5 fruit fly cellular contexts compared by ENCODE assay signal in genomic region chr3L:11683819-11684521, dm6.
TF ChIP-seq lines count a peak whose summit lies in the region.

Gene Sugb (plus strand): TSS chr3L:11683980.

- no peak for TF ChIP-seq CTCF in whole organism, embryonic (GFP tag; optimal IDR thresholded peaks at IDR 0.05; lab: Kevin White, UChicago)

TF ChIP-seq in whole organism, adult, 20 proteins besides CTCF, POLR2A, EP300 and RAD21 (continues in another document):
- TF ChIP-seq Clk (GFP tag; optimal IDR thresholded peaks at IDR 0.05; lab: Kevin White, UChicago) (peak; percentile 4), CG7101 (tag; optimal IDR thresholded peaks at IDR 0.05; lab: Kevin White, UChicago) (peak; percentile 75), CG14711 (tag; optimal IDR thresholded peaks at IDR 0.05; lab: Kevin White, UChicago) (peak; percentile 38), Hr96 (GFP tag; optimal IDR thresholded peaks at IDR 0.05; lab: Kevin White, UChicago) (peak; percentile 84), kay (GFP tag; lab: Kevin White, UChicago; ENCODE audit: borderline replicate concordance) (peak; percentile 95), ovo (GFP tag; optimal IDR thresholded peaks at IDR 0.05; lab: Kevin White, UChicago) (peak; percentile 69), CG12768 (GFP tag; optimal IDR thresholded peaks at IDR 0.05; lab: Kevin White, UChicago) (peak; percentile 58), cic (GFP tag; optimal IDR thresholded peaks at IDR 0.05; lab: Kevin White, UChicago) (peak; percentile 96), CG1620 (GFP tag; optimal IDR thresholded peaks at IDR 0.05; lab: Kevin White, UChicago) (peak; percentile 73), CG11617 (GFP tag; optimal IDR thresholded peaks at IDR 0.05; lab: Kevin White, UChicago) (peak; percentile 90), cnc (optimal IDR thresholded peaks at IDR 0.05; lab: Kevin White, UChicago) (no peak), CG5204 (GFP tag; optimal IDR thresholded peaks at IDR 0.05; lab: Kevin White, UChicago) (peak; percentile 77), Crg-1 (GFP tag; optimal IDR thresholded peaks at IDR 0.05; lab: Kevin White, UChicago) (peak; percentile 54), CG7045 (GFP tag; optimal IDR thresholded peaks at IDR 0.05; lab: Kevin White, UChicago) (peak; percentile 57), bab1 (GFP tag; optimal IDR thresholded peaks at IDR 0.05; lab: Kevin White, UChicago) (peak; percentile 37), tj (GFP tag; optimal IDR thresholded peaks at IDR 0.05; lab: Kevin White, UChicago) (peak; percentile 98), toe (GFP tag; optimal IDR thresholded peaks at IDR 0.05; lab: Kevin White, UChicago) (peak; percentile 80), Mnt (GFP tag; optimal IDR thresholded peaks at IDR 0.05; lab: Kevin White, UChicago) (peak; percentile 73)

TF ChIP-seq in whole organism, embryonic, 481 proteins besides CTCF, POLR2A, EP300 and RAD21 (continues in another document):
- peak; percentile 87 for TF ChIP-seq CG13287 (GFP tag; IDR thresholded peaks at IDR 0.05; lab: Robert Waterston, UW; ENCODE audit: partially characterized antibody)
- TF ChIP-seq inv (GFP tag; IDR thresholded peaks at IDR 0.05; lab: Robert Waterston, UW; ENCODE audit: partially characterized antibody) = 0 out of 2 replicates have a peak, but pooled peaks have one; percentile 6
- peak; percentile 15 for TF ChIP-seq vfl (GFP tag; optimal IDR thresholded peaks at IDR 0.05; lab: Kevin White, UChicago)
- peak; percentile 7; the same call in 1 of the 2 replicates for TF ChIP-seq CG4730 (GFP tag; IDR thresholded peaks at IDR 0.05; lab: Robert Waterston, UW)
- TF ChIP-seq CG11247 (GFP tag; IDR thresholded peaks at IDR 0.05; lab: Robert Waterston, UW) = peak; percentile 36; the same call in 1 of the 2 replicates
- no peak for TF ChIP-seq org-1 (GFP tag; optimal IDR thresholded peaks at IDR 0.05; lab: Kevin White, UChicago)
- TF ChIP-seq sim (GFP tag; IDR thresholded peaks at IDR 0.05; lab: Robert Waterston, UW) = no peak
- TF ChIP-seq CG11093 (GFP tag; IDR thresholded peaks at IDR 0.05; lab: Robert Waterston, UW) = no peak
- TF ChIP-seq hkb (optimal IDR thresholded peaks at IDR 0.05; lab: Kevin White, UChicago) = no peak
- TF ChIP-seq hkb (GFP tag; IDR thresholded peaks at IDR 0.05; lab: Robert Waterston, UW) = peak; percentile 54
- TF ChIP-seq danr (GFP tag; IDR thresholded peaks at IDR 0.05; lab: Robert Waterston, UW) = no peak
- TF ChIP-seq Pdp1 (GFP tag; optimal IDR thresholded peaks at IDR 0.05; lab: Kevin White, UChicago) = peak; percentile 60 to 68
- TF ChIP-seq odd (GFP tag; optimal IDR thresholded peaks at IDR 0.05; lab: Kevin White, UChicago) = peak; percentile 59
- TF ChIP-seq NK7.1 (GFP tag; optimal IDR thresholded peaks at IDR 0.05; lab: Kevin White, UChicago) = peak; percentile 55
- TF ChIP-seq Vsx1 (GFP tag; optimal IDR thresholded peaks at IDR 0.05; lab: Kevin White, UChicago) = peak; percentile 78
- TF ChIP-seq slou (GFP tag; optimal IDR thresholded peaks at IDR 0.05; lab: Kevin White, UChicago) = no peak
- TF ChIP-seq Blimp-1 (GFP tag; optimal IDR thresholded peaks at IDR 0.05; lab: Kevin White, UChicago) = peak; percentile 26
- TF ChIP-seq zen (tag; optimal IDR thresholded peaks at IDR 0.05; lab: Kevin White, UChicago) = no peak

TF ChIP-seq in whole organism, prepupa, 60 proteins besides CTCF, POLR2A, EP300 and RAD21 (continues in another document):
- peak; percentile 63; the same call in 1 of the 2 replicates for TF ChIP-seq CG15336 (GFP tag; IDR thresholded peaks at IDR 0.05; lab: Robert Waterston, UW)
- peak; percentile 25; the same call in 1 of the 2 replicates for TF ChIP-seq Gug (GFP tag; IDR thresholded peaks at IDR 0.05; lab: Robert Waterston, UW)
- TF ChIP-seq CG6808 (GFP tag; optimal IDR thresholded peaks at IDR 0.05; lab: Kevin White, UChicago) = peak; percentile 66
- no peak for TF ChIP-seq cyc (GFP tag; optimal IDR thresholded peaks at IDR 0.05; lab: Kevin White, UChicago)
- peak; percentile 7 for TF ChIP-seq fd59A (GFP tag; optimal IDR thresholded peaks at IDR 0.05; lab: Kevin White, UChicago)
- TF ChIP-seq dac (GFP tag; optimal IDR thresholded peaks at IDR 0.05; lab: Kevin White, UChicago) = peak; percentile 18
- peak; percentile 90 for TF ChIP-seq Eip78C (GFP tag; lab: Kevin White, UChicago)
- peak; percentile 68 for TF ChIP-seq net (GFP tag; optimal IDR thresholded peaks at IDR 0.05; lab: Kevin White, UChicago)
- TF ChIP-seq CG9139 (GFP tag; optimal IDR thresholded peaks at IDR 0.05; lab: Kevin White, UChicago) = peak; percentile 12
- no peak for TF ChIP-seq spab (GFP tag; optimal IDR thresholded peaks at IDR 0.05; lab: Kevin White, UChicago)
- TF ChIP-seq fd85E (GFP tag; optimal IDR thresholded peaks at IDR 0.05; lab: Kevin White, UChicago) = no peak
- no peak for TF ChIP-seq CG34406 (GFP tag; optimal IDR thresholded peaks at IDR 0.05; lab: Kevin White, UChicago)
- TF ChIP-seq lz (GFP tag; optimal IDR thresholded peaks at IDR 0.05; lab: Kevin White, UChicago) = peak; percentile 74
- no peak for TF ChIP-seq CG32006 (GFP tag; optimal IDR thresholded peaks at IDR 0.05; lab: Kevin White, UChicago)
- peak; percentile 77 for TF ChIP-seq Eip75B (GFP tag; optimal IDR thresholded peaks at IDR 0.05; lab: Kevin White, UChicago)
- peak; percentile 57 for TF ChIP-seq CG10631 (GFP tag; optimal IDR thresholded peaks at IDR 0.05; lab: Kevin White, UChicago)
- TF ChIP-seq OdsH (GFP tag; optimal IDR thresholded peaks at IDR 0.05; lab: Kevin White, UChicago) = peak; percentile 71
- TF ChIP-seq CG4318 (GFP tag; optimal IDR thresholded peaks at IDR 0.05; lab: Kevin White, UChicago) = no peak
- peak; percentile 43 for TF ChIP-seq Ets21C (GFP tag; optimal IDR thresholded peaks at IDR 0.05; lab: Kevin White, UChicago)

TF ChIP-seq in whole organism, pupa, 21 proteins besides CTCF, POLR2A, EP300 and RAD21:
- TF ChIP-seq CG4496 (GFP tag; IDR thresholded peaks at IDR 0.05; lab: Robert Waterston, UW) (peak; percentile 81), EcR (GFP tag; optimal IDR thresholded peaks at IDR 0.05; lab: Kevin White, UChicago) (peak; percentile 16), CG13204 (GFP tag; optimal IDR thresholded peaks at IDR 0.05; lab: Kevin White, UChicago) (no peak), CG8301 (tag; optimal IDR thresholded peaks at IDR 0.05; lab: Kevin White, UChicago) (no peak), CG10348 (GFP tag; IDR thresholded peaks at IDR 0.05; lab: Robert Waterston, UW) (no peak), CG14655 (GFP tag; optimal IDR thresholded peaks at IDR 0.05; lab: Kevin White, UChicago) (no peak), D1 (tag; optimal IDR thresholded peaks at IDR 0.05; lab: Kevin White, UChicago) (peak; percentile 16), fd96Ca (GFP tag; IDR thresholded peaks at IDR 0.05; lab: Robert Waterston, UW) (no peak; the same call in 1 of the 3 replicates), gl (tag; optimal IDR thresholded peaks at IDR 0.05; lab: Kevin White, UChicago) (no peak), CG17806 (tag; optimal IDR thresholded peaks at IDR 0.05; lab: Kevin White, UChicago) (peak; percentile 30), CG32121 (GFP tag; IDR thresholded peaks at IDR 0.05; lab: Robert Waterston, UW) (peak; percentile 81), Pif1B (GFP tag; optimal IDR thresholded peaks at IDR 0.05; lab: Kevin White, UChicago) (peak; percentile 60), Ets98B (GFP tag; IDR thresholded peaks at IDR 0.05; lab: Robert Waterston, UW) (peak; percentile 82), rn (GFP tag; IDR thresholded peaks at IDR 0.05; lab: Robert Waterston, UW) (no peak), CG15710 (tag; optimal IDR thresholded peaks at IDR 0.05; lab: Kevin White, UChicago) (peak; percentile 56), CG9948 (tag; optimal IDR thresholded peaks at IDR 0.05; lab: Kevin White, UChicago) (no peak), CG12605 (GFP tag; IDR thresholded peaks at IDR 0.05; lab: Robert Waterston, UW) (peak; percentile 74), CG34367 (tag; optimal IDR thresholded peaks at IDR 0.05; lab: Kevin White, UChicago) (peak; percentile 57), CG8159 (tag; optimal IDR thresholded peaks at IDR 0.05; lab: Kevin White, UChicago) (no peak), Pif1A (GFP tag; optimal IDR thresholded peaks at IDR 0.05; lab: Kevin White, UChicago) (peak; percentile 82), Snoo (tag; optimal IDR thresholded peaks at IDR 0.05; lab: Kevin White, UChicago) (peak; percentile 51)

TF ChIP-seq in whole organism, wandering third instar larva, 38 proteins besides CTCF, POLR2A, EP300 and RAD21 (continues in another document):
- TF ChIP-seq rgr (GFP tag; optimal IDR thresholded peaks at IDR 0.05; lab: Kevin White, UChicago) (peak; percentile 76), N (GFP tag; optimal IDR thresholded peaks at IDR 0.05; lab: Kevin White, UChicago) (no peak), foxo (GFP tag; optimal IDR thresholded peaks at IDR 0.05; lab: Kevin White, UChicago) (peak; percentile 69 to 81), fru (GFP tag; optimal IDR thresholded peaks at IDR 0.05; lab: Kevin White, UChicago) (peak; percentile 71), Jra (GFP tag; optimal IDR thresholded peaks at IDR 0.05; lab: Kevin White, UChicago) (peak; percentile 62), sv (GFP tag; optimal IDR thresholded peaks at IDR 0.05; lab: Kevin White, UChicago) (peak; percentile 74), dsf (GFP tag; optimal IDR thresholded peaks at IDR 0.05; lab: Kevin White, UChicago; ENCODE audit: borderline replicate concordance) (peak; percentile 40), sage (GFP tag; optimal IDR thresholded peaks at IDR 0.05; lab: Kevin White, UChicago) (peak; percentile 76), Hr83 (GFP tag; optimal IDR thresholded peaks at IDR 0.05; lab: Kevin White, UChicago; ENCODE audit: poor library complexity, severe bottlenecking) (peak; percentile 19), Mio (GFP tag; optimal IDR thresholded peaks at IDR 0.05; lab: Kevin White, UChicago) (no peak), Rel (GFP tag; optimal IDR thresholded peaks at IDR 0.05; lab: Kevin White, UChicago) (no peak), Rel (tag; optimal IDR thresholded peaks at IDR 0.05; lab: Kevin White, UChicago) (peak; percentile 62), br (GFP tag; optimal IDR thresholded peaks at IDR 0.05; lab: Kevin White, UChicago) (peak; percentile 75), psq (GFP tag; optimal IDR thresholded peaks at IDR 0.05; lab: Kevin White, UChicago) (peak; percentile 45), Hnf4 (GFP tag; optimal IDR thresholded peaks at IDR 0.05; lab: Kevin White, UChicago) (no peak), OdsH (GFP tag; optimal IDR thresholded peaks at IDR 0.05; lab: Kevin White, UChicago) (peak; percentile 77), Sp1 (GFP tag; optimal IDR thresholded peaks at IDR 0.05; lab: Kevin White, UChicago) (peak; percentile 77), CG9705 (GFP tag; optimal IDR thresholded peaks at IDR 0.05; lab: Kevin White, UChicago) (peak; percentile 3), h (GFP tag; optimal IDR thresholded peaks at IDR 0.05; lab: Kevin White, UChicago) (peak; percentile 79), Dif (GFP tag; optimal IDR thresholded peaks at IDR 0.05; lab: Kevin White, UChicago; ENCODE audit: partially characterized antibody) (no peak), ey (GFP tag; optimal IDR thresholded peaks at IDR 0.05; lab: Kevin White, UChicago) (peak; percentile 64), brk (GFP tag; optimal IDR thresholded peaks at IDR 0.05; lab: Kevin White, UChicago) (peak; percentile 70), woc (GFP tag; optimal IDR thresholded peaks at IDR 0.05; lab: Kevin White, UChicago) (peak; percentile 67), GATAd (GFP tag; optimal IDR thresholded peaks at IDR 0.05; lab: Kevin White, UChicago) (peak; percentile 32)
